Worm (Caenorhabditis elegans): ENCODE measurements around the gene srw-57.

The srw-57 gene

DNA sequence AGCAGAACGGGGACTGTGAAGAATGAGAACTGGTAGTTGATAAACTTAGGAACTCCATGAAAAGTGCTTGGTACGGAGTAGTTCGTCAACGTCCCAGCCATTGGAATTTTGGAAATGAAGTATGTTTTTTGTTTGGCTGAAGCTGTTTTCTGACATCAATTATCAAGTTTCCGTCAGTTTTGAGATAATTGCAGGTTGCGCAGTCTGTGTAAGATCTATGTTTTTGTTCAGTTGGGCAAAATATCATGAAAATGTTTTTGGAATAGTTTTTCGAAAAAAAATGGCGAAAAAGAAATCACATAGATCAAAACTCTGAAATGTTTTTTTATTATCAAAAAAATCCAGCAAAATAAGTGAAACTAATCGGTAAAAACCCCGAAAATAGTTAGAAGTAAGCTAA, 20.0 kb upstream of the srw-57 start, which contains the start of gene sru-22:
Gene sru-22 (minus strand): TSS at position 101 of the 400 bp plus-strand sequence.
- no peak for TF ChIP-seq T22C8.4 (GFP tag; IDR thresholded peaks at IDR 0.05)
- TF ChIP-seq ref-1 (GFP tag; conservative IDR thresholded peaks at IDR 0.05): no peak
- no peak for TF ChIP-seq ztf-29 (GFP tag; IDR thresholded peaks at IDR 0.05)
- TF ChIP-seq med-1 (GFP tag; optimal IDR thresholded peaks at IDR 0.05; ENCODE audit: insufficient read depth): no peak
- TF ChIP-seq tab-1 (GFP tag; IDR thresholded peaks at IDR 0.05): no peak
- TF ChIP-seq cog-1 (tag; optimal IDR thresholded peaks at IDR 0.05): no peak
- no peak for TF ChIP-seq ztf-23 (GFP tag; IDR thresholded peaks at IDR 0.05)
- TF ChIP-seq flt-1 (GFP tag; IDR thresholded peaks at IDR 0.05): no peak
- no peak for TF ChIP-seq klf-2 (GFP tag; conservative IDR thresholded peaks at IDR 0.05)

DNA sequence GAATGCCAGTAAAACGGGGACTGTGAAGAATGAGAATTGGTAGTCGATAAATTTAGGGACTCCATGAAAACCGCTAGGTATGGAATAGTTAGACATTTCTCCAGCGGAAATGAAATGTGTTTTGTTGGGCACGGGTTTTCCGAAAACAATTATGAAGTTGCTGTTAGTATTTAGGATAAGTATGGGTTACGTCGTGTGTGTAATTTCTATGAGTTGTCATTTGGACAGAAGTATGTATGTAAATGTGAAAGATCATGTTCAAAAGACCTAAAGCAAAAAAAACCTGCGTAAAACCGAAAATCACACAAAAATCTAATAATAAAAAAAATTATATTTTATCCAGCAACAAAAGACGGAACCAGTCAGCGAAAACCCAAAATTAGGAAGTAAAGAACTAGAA, 17.7 kb upstream of the srw-57 start, which contains the start of gene sru-23:
Gene sru-23 (minus strand): TSS at position 101 of the 400 bp plus-strand sequence.
- TF ChIP-seq T22C8.4 (GFP tag; IDR thresholded peaks at IDR 0.05): no peak
- no peak for TF ChIP-seq ref-1 (GFP tag; conservative IDR thresholded peaks at IDR 0.05)

DNA sequence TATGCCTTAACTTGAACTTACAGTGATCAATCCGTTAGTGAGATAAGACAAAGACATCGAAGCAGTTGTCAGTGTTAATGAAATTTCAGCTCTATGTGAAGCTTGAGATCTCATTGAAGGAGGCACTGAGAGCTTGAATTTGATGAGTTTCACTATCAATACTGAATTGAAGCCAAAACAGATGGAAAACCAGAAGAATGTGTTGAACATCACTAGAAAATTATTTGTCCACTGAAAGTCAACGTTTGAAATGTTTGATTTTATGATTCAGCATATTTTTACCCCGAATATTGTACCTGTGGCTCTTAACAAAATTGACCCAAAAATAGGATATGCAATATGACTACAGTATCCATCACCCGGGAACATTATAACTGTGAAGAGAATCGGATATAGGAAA, 16.0 kb upstream of the srw-57 start:
- TF ChIP-seq ztf-23 (GFP tag; IDR thresholded peaks at IDR 0.05) (no peak), T22C8.4 (GFP tag; IDR thresholded peaks at IDR 0.05) (no peak), klf-2 (GFP tag; conservative IDR thresholded peaks at IDR 0.05) (no peak), ref-1 (GFP tag; conservative IDR thresholded peaks at IDR 0.05) (no peak), ztf-29 (GFP tag; IDR thresholded peaks at IDR 0.05) (no peak), med-1 (GFP tag; optimal IDR thresholded peaks at IDR 0.05; ENCODE audit: insufficient read depth) (no peak), flt-1 (GFP tag; IDR thresholded peaks at IDR 0.05) (no peak), tab-1 (GFP tag; IDR thresholded peaks at IDR 0.05) (no peak), cog-1 (tag; optimal IDR thresholded peaks at IDR 0.05) (no peak)

DNA sequence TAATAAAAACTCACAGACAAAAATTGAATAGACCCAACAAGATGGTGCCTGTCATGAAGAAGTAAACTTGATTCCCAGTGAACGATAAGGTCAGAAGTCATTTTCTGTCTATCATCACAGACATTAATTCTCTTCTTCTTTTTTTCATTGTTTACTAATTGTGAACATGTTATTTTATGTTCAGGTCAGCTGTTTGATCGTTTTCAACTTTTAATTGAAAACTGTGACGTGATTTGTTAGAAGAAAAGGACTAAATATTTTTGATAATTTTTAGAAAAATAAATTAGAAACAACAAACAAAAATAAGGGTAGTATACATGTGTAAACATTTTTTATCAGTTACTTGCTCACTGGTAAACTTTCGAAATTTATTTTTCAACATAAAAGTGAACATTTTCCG, 14.8 kb upstream of the srw-57 start, which contains the start of gene F36G9.7:
Gene F36G9.7 (minus strand): TSS at position 101 of the 400 bp plus-strand sequence.
- no peak for TF ChIP-seq ztf-29 (GFP tag; IDR thresholded peaks at IDR 0.05)

DNA sequence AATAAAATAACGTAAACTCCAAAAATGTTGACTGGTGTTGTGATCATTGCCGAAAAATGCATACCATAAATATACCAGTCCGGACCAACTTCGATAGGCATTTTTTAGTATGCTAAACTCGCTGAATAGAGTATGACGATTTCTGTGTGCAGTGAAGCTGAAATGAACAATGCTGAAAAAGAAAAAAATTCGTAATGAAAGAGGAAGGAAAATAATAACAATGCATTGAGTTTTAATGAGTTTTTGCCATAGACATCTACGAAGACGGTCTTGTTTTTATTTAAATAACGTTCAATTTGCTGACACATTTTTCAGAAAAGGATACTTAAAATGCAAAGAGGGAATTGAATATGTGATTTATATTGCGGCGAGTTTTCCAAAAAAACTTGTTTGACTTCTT, 12.7 kb upstream of the srw-57 start, which contains the start of gene sri-1:
Gene sri-1 (minus strand): TSS at position 101 of the 400 bp plus-strand sequence.
- TF ChIP-seq ztf-23 (GFP tag; IDR thresholded peaks at IDR 0.05) (no peak), ztf-29 (GFP tag; IDR thresholded peaks at IDR 0.05) (no peak), med-1 (GFP tag; optimal IDR thresholded peaks at IDR 0.05; ENCODE audit: insufficient read depth) (no peak), klf-2 (GFP tag; conservative IDR thresholded peaks at IDR 0.05) (no peak), cog-1 (tag; optimal IDR thresholded peaks at IDR 0.05) (no peak), ref-1 (GFP tag; conservative IDR thresholded peaks at IDR 0.05) (no peak), flt-1 (GFP tag; IDR thresholded peaks at IDR 0.05) (no peak), T22C8.4 (GFP tag; IDR thresholded peaks at IDR 0.05) (no peak), tab-1 (GFP tag; IDR thresholded peaks at IDR 0.05) (no peak)

DNA sequence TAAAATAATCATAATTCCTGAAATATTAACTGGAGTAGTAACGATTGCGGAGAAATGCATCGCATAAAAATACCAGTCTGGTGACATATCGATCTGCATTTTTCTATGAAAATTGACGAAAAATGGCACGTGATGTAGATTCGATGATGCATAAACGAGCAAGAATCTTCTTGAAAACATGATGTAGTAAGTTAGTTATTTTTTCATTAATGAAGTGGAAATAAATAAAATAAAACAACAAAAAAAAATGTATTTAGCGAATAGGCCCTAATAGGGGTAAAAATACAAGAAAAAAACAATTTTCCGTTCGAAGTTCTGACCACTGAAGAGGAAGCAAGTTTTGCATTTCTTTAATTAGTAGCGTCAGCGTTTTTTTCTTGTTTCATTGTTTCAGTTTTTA, 10.3 kb upstream of the srw-57 start, which contains the start of gene sri-2:
Gene sri-2 (minus strand): TSS at position 101 of the 400 bp plus-strand sequence.
- TF ChIP-seq flt-1 (GFP tag; IDR thresholded peaks at IDR 0.05) (no peak), ref-1 (GFP tag; conservative IDR thresholded peaks at IDR 0.05) (no peak), klf-2 (GFP tag; conservative IDR thresholded peaks at IDR 0.05) (no peak), tab-1 (GFP tag; IDR thresholded peaks at IDR 0.05) (no peak), ztf-23 (GFP tag; IDR thresholded peaks at IDR 0.05) (no peak), T22C8.4 (GFP tag; IDR thresholded peaks at IDR 0.05) (no peak), ztf-29 (GFP tag; IDR thresholded peaks at IDR 0.05) (no peak)

DNA sequence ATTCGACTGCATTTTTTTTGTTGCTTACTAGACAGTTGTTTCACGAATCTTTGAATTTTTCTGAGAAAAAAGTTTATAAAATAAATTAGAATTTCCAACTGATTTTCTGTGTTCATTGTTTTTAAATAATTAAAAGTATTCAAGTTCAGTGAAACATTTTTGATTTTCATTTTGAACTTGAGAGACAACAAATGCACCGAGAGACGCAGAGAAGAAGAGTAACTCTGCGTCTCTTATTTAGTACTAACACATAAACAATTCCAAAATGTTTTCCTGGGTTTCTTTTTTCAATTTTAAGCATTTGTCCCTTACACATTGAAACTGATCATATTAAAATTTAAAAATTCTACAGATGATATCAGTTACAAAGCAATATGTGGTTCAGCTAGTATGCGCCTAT, 4.6 kb upstream of the srw-57 start:
- TF ChIP-seq flt-1 (GFP tag; IDR thresholded peaks at IDR 0.05): no peak
- TF ChIP-seq med-1 (GFP tag; optimal IDR thresholded peaks at IDR 0.05; ENCODE audit: insufficient read depth): no peak
- no peak for TF ChIP-seq ztf-23 (GFP tag; IDR thresholded peaks at IDR 0.05)
- no peak for TF ChIP-seq cog-1 (tag; optimal IDR thresholded peaks at IDR 0.05)
- no peak for TF ChIP-seq ref-1 (GFP tag; conservative IDR thresholded peaks at IDR 0.05)
- TF ChIP-seq klf-2 (GFP tag; conservative IDR thresholded peaks at IDR 0.05): no peak
- TF ChIP-seq T22C8.4 (GFP tag; IDR thresholded peaks at IDR 0.05): no peak
- TF ChIP-seq tab-1 (GFP tag; IDR thresholded peaks at IDR 0.05): no peak
- no peak for TF ChIP-seq ztf-29 (GFP tag; IDR thresholded peaks at IDR 0.05)

DNA sequence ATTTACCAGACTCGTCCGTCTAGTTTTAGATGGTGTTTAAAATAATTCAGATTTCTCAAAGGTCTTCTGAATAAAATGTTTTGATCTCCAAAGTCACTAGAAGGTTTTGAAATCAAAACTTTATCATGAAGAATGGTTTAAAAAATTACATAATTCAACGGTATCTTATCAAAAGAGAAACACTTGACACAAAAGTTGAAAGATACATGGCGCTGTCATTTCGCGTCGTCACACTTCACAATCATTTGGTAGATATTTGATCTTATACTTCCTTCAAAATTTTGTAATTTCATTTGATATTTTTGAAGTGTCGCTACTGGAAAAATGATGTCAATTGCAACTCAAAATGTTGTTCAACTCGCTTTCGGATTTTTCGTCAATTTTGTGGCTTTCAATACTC, 2.3 kb upstream of the srw-57 start, which contains the start of gene F36G9.3:
Gene F36G9.3 (plus strand): TSS at position 301 of the 400 bp plus-strand sequence.
- no peak for TF ChIP-seq tab-1 (GFP tag; IDR thresholded peaks at IDR 0.05)
- no peak for TF ChIP-seq T22C8.4 (GFP tag; IDR thresholded peaks at IDR 0.05)
- no peak for TF ChIP-seq ztf-29 (GFP tag; IDR thresholded peaks at IDR 0.05)
- TF ChIP-seq klf-2 (GFP tag; conservative IDR thresholded peaks at IDR 0.05): no peak
- no peak for TF ChIP-seq med-1 (GFP tag; optimal IDR thresholded peaks at IDR 0.05; ENCODE audit: insufficient read depth)
- no peak for TF ChIP-seq flt-1 (GFP tag; IDR thresholded peaks at IDR 0.05)
- TF ChIP-seq cog-1 (tag; optimal IDR thresholded peaks at IDR 0.05): no peak

DNA sequence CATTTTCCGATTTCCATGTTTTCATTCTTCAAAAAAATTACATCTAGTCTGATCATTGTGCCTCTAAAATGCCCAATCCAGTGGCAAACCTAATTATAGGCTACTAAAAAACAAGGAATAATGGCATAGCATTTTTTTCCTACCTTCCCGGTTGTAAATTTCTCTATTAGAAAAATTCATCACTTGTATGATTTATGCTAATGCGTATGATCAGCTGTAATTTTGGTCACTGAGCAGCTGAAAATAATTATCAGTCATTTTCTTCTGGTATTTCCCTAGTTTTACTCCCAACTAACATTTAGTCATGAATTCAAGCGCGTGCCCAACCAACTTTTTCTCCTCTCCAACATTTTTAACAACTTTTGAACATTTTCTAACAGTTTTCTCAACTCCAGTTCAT, 665 bp upstream of the srw-57 start, which contains the start of gene srh-186:
Gene srh-186 (plus strand): TSS at position 301 of the 400 bp plus-strand sequence.
- TF ChIP-seq ztf-29 (GFP tag; IDR thresholded peaks at IDR 0.05): no peak
- TF ChIP-seq T22C8.4 (GFP tag; IDR thresholded peaks at IDR 0.05): no peak
- no peak for TF ChIP-seq med-1 (GFP tag; optimal IDR thresholded peaks at IDR 0.05; ENCODE audit: insufficient read depth)
- TF ChIP-seq ztf-23 (GFP tag; IDR thresholded peaks at IDR 0.05): no peak
- TF ChIP-seq klf-2 (GFP tag; conservative IDR thresholded peaks at IDR 0.05): no peak
- no peak for TF ChIP-seq flt-1 (GFP tag; IDR thresholded peaks at IDR 0.05)
- no peak for TF ChIP-seq ref-1 (GFP tag; conservative IDR thresholded peaks at IDR 0.05)
- no peak for TF ChIP-seq tab-1 (GFP tag; IDR thresholded peaks at IDR 0.05)
- no peak for TF ChIP-seq cog-1 (tag; optimal IDR thresholded peaks at IDR 0.05)

DNA sequence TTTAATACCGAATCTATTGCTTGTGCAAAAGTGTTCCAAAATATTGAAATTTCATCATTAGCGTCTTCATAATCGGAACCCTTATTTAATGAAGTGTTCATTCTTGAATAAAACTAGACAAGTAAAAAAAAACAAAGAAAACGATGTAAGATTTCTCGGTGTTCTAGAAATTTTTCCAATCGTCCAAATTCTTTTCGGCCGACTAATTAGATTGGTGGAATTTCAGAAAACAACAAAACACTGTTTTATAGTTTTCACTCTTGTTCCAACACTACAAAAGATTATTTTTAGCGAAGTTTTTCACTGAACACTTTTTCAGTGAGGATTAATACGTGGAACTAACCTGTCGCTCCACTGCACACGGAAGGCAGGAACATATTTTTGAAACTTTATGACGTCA, 2.1 kb downstream of the srw-57 start, which contains the start of gene srw-56:
Gene srw-56 (minus strand): TSS at position 101 of the 400 bp plus-strand sequence.
- TF ChIP-seq ref-1 (GFP tag; conservative IDR thresholded peaks at IDR 0.05): no peak
- no peak for TF ChIP-seq klf-2 (GFP tag; conservative IDR thresholded peaks at IDR 0.05)
- TF ChIP-seq tab-1 (GFP tag; IDR thresholded peaks at IDR 0.05): no peak
- no peak for TF ChIP-seq ztf-29 (GFP tag; IDR thresholded peaks at IDR 0.05)
- TF ChIP-seq med-1 (GFP tag; optimal IDR thresholded peaks at IDR 0.05; ENCODE audit: insufficient read depth): no peak
- no peak for TF ChIP-seq ztf-23 (GFP tag; IDR thresholded peaks at IDR 0.05)
- TF ChIP-seq cog-1 (tag; optimal IDR thresholded peaks at IDR 0.05): no peak
- no peak for TF ChIP-seq T22C8.4 (GFP tag; IDR thresholded peaks at IDR 0.05)
- TF ChIP-seq flt-1 (GFP tag; IDR thresholded peaks at IDR 0.05): no peak
